Worm (Caenorhabditis elegans) whole organism, mixed stage, embryonic: ENCODE measurements around the gene srh-67.

Source experiments
- ces-1 ChIP-seq: fragments of 150-350 bp; optimal IDR thresholded peaks from 2 replicates; lab custom pipeline; 2014; ENCODE audit warnings: missing biosample characterization, missing genetic modification reagents, missing genetic modification characterization
- snpc-4 ChIP-seq: fragments of 150-350 bp; optimal IDR thresholded peaks from 2 replicates; lab custom pipeline; 2014; ENCODE audit warnings: missing biosample characterization, missing genetic modification characterization

DNA sequence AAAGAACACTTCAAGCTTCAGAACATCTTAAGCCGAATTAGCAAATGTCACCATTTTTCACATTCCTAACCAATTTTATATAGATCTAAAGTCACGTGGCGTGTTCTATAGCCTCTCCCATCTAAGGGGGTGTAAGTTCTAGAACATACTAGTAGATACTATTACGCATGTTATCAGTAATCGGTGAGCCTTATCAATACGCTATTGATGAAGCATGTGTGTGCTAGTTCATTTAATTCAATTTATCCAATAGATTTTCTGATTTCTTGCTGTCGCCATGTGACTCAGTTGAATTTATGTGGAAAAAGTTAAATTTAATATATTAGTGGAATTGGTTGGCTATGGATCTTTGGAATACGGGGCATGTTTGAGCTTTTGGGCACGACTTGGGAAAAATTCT, 2.2 kb upstream of the srh-67 start:
- TF ChIP-seq snpc-4 (tag; lab: Kevin White, UChicago), result no peak
- no peak for TF ChIP-seq ces-1 (GFP tag; lab: Kevin White, UChicago)
